Fruit fly (Drosophila melanogaster) whole organism, adult: ENCODE results near the gene Hrb98DE.

ENCODE experiments used
- CG33017 ChIP-seq: fragments of 200-800 bp; sonication (Bioruptor generic); optimal IDR thresholded peaks from 2 replicates; lab custom pipeline; 2018; ENCODE audit warnings: missing biosample characterization, mild to moderate bottlenecking, missing genetic modification characterization, moderate library complexity
- CG7045 ChIP-seq: fragments of 200-800 bp; sonication (Bioruptor generic); optimal IDR thresholded peaks from 2 replicates; lab custom pipeline; 2017; ENCODE audit warnings: missing biosample characterization, mild to moderate bottlenecking, missing genetic modification characterization

- no peak for TF ChIP-seq CG7045 (GFP tag; lab: Kevin White, UChicago)
- TF ChIP-seq CG33017 (tag; lab: Kevin White, UChicago), result no peak
Observed at dm6 chr3R:28630861-28631260, 31.2 kb downstream of the Hrb98DE start.
